Worm (Caenorhabditis elegans) whole organism, L4/young adult: Measurements from ENCODE around the gene osm-11.

Source experiments
- W03F9.2 ChIP-seq: fragments of 150-350 bp; optimal IDR thresholded peaks from 2 replicates; lab custom pipeline; 2014; ENCODE audit warnings: missing biosample characterization, missing genetic modification characterization
- dao-5 ChIP-seq: sonication (generic microtip); optimal IDR thresholded peaks from 2 replicates; lab custom pipeline; 2016; ENCODE audit warnings: missing genotype, missing genetic modification characterization, moderate library complexity, missing compliant biosample characterization
- him-1 ChIP-seq: sonication (generic microtip); optimal IDR thresholded peaks from 2 replicates; lab custom pipeline; 2016; ENCODE audit warnings: missing genotype, missing genetic modification reagents, missing genetic modification characterization, missing compliant biosample characterization

- TF ChIP-seq him-1 (tag; lab: Kevin White, UChicago), result no peak
- no peak for TF ChIP-seq W03F9.2 (tag; lab: Kevin White, UChicago)
- TF ChIP-seq dao-5 (tag; lab: Kevin White, UChicago), result no peak
Observed at ce11 chrX:17373955-17374354, 47.4 kb downstream of the osm-11 start.
